Worm (Caenorhabditis elegans): ENCODE data around the gene T22C8.4.

Gene T22C8.4

ce11 chrII:8602337-8602944 lies 20.9 kb downstream of the T22C8.4 start, which contains the start of the genes cpf-1 and rpl-26 (continued):
- TF ChIP-seq elt-2 (tag; optimal IDR thresholded peaks at IDR 0.05) (no peak), nhr-12 (tag; optimal IDR thresholded peaks at IDR 0.05) (no peak), nhr-28 (tag; optimal IDR thresholded peaks at IDR 0.05) (no peak), ceh-63 (GFP tag; optimal IDR thresholded peaks at IDR 0.05) (no peak), nhr-19 (GFP tag; conservative IDR thresholded peaks at IDR 0.05) (peak; percentile 38), ceh-82 (tag; optimal IDR thresholded peaks at IDR 0.05) (peak; percentile 10 to 61 (median 23)), nhr-11 (tag; optimal IDR thresholded peaks at IDR 0.05) (no peak), fkh-8 (tag; optimal IDR thresholded peaks at IDR 0.05) (peak; percentile 32), mep-1 (tag; optimal IDR thresholded peaks at IDR 0.05) (peak; percentile 69), C34B4.2 (tag; optimal IDR thresholded peaks at IDR 0.05) (no peak), tbx-2 (tag; optimal IDR thresholded peaks at IDR 0.05) (no peak), unc-130 (tag; optimal IDR thresholded peaks at IDR 0.05) (peak; percentile 56), irx-1 (tag; optimal IDR thresholded peaks at IDR 0.05) (no peak), lsy-2 (tag; optimal IDR thresholded peaks at IDR 0.05) (peak; percentile 70 to 93), unc-86 (tag; optimal IDR thresholded peaks at IDR 0.05) (peak; percentile 26), ces-1 (GFP tag; optimal IDR thresholded peaks at IDR 0.05) (no peak), lin-14 (GFP tag; optimal IDR thresholded peaks at IDR 0.05) (no peak), ceh-88 (GFP tag; IDR thresholded peaks at IDR 0.05) (no peak), lin-15B (tag; optimal IDR thresholded peaks at IDR 0.05) (peak; percentile 29), rnt-1 (tag; optimal IDR thresholded peaks at IDR 0.05) (peak; percentile 61), nhr-85 (tag) (peak; percentile 48), pag-3 (tag; optimal IDR thresholded peaks at IDR 0.05; ENCODE audit: borderline replicate concordance, insufficient read depth) (no peak), egl-13 (tag; optimal IDR thresholded peaks at IDR 0.05) (no peak), unc-30 (tag; optimal IDR thresholded peaks at IDR 0.05) (no peak), swsn-7 (tag; optimal IDR thresholded peaks at IDR 0.05) (peak; percentile 53), jun-1 (tag; optimal IDR thresholded peaks at IDR 0.05) (peak; percentile 37), snu-23 (GFP tag; optimal IDR thresholded peaks at IDR 0.05) (peak; percentile 69), skn-1 (tag; optimal IDR thresholded peaks at IDR 0.05) (peak; percentile 58), snpc-4 (tag; optimal IDR thresholded peaks at IDR 0.05) (peak; percentile 4), lin-39 (tag; optimal IDR thresholded peaks at IDR 0.05) (no peak), isw-1 (GFP tag; IDR thresholded peaks at IDR 0.05) (peak; percentile 38; the same call in 1 of the 2 replicates), fos-1 (tag; optimal IDR thresholded peaks at IDR 0.05) (peak; percentile 25), ztf-4 (tag; optimal IDR thresholded peaks at IDR 0.05) (no peak), ceh-8 (GFP tag; optimal IDR thresholded peaks at IDR 0.05) (no peak), pqm-1 (tag; optimal IDR thresholded peaks at IDR 0.05) (no peak), nhr-237 (tag; optimal IDR thresholded peaks at IDR 0.05) (no peak), blmp-1 (tag; optimal IDR thresholded peaks at IDR 0.05) (peak; percentile 67), nhr-71 (tag; optimal IDR thresholded peaks at IDR 0.05) (peak; percentile 70), nhr-20 (tag; optimal IDR thresholded peaks at IDR 0.05) (peak; percentile 71), nhr-47 (tag; optimal IDR thresholded peaks at IDR 0.05) (peak; percentile 44), efl-1 (optimal IDR thresholded peaks at IDR 0.05) (peak; percentile 72 to 73), efl-1 (GFP tag; optimal IDR thresholded peaks at IDR 0.05 in 1 of 2) (peak; percentile 73 to 96)

- TF ChIP-seq vab-15 (tag; optimal IDR thresholded peaks at IDR 0.05) = no peak
- no peak for TF ChIP-seq hpl-2 (GFP tag; optimal IDR thresholded peaks at IDR 0.05)
- TF ChIP-seq skn-1 (tag; optimal IDR thresholded peaks at IDR 0.05) = no peak
- TF ChIP-seq lin-15B (tag; optimal IDR thresholded peaks at IDR 0.05) = no peak
- no peak for TF ChIP-seq hlh-4 (tag; optimal IDR thresholded peaks at IDR 0.05)
- TF ChIP-seq zip-4 (GFP tag; optimal IDR thresholded peaks at IDR 0.05) = no peak
- TF ChIP-seq ces-1 (GFP tag; optimal IDR thresholded peaks at IDR 0.05) = no peak
- TF ChIP-seq unc-98 (GFP tag; IDR thresholded peaks at IDR 0.05) = no peak
- TF ChIP-seq aly-2 (tag; optimal IDR thresholded peaks at IDR 0.05) = no peak
- TF ChIP-seq ztf-4 (tag; optimal IDR thresholded peaks at IDR 0.05) = no peak
- TF ChIP-seq nhr-90 (tag; optimal IDR thresholded peaks at IDR 0.05; ENCODE audit: poor library complexity) = no peak
- TF ChIP-seq hlh-17 (GFP tag; optimal IDR thresholded peaks at IDR 0.05; ENCODE audit: borderline replicate concordance) = no peak
- TF ChIP-seq pax-3 (tag; optimal IDR thresholded peaks at IDR 0.05) = no peak
- TF ChIP-seq fkh-10 (GFP tag; optimal IDR thresholded peaks at IDR 0.05) = no peak
- no peak for TF ChIP-seq egl-13 (tag; optimal IDR thresholded peaks at IDR 0.05)
- no peak for TF ChIP-seq snpc-4 (tag; optimal IDR thresholded peaks at IDR 0.05)
- TF ChIP-seq nhr-84 (tag; optimal IDR thresholded peaks at IDR 0.05) = no peak
- no peak for TF ChIP-seq unc-86 (tag; optimal IDR thresholded peaks at IDR 0.05)
- no peak for TF ChIP-seq unc-130 (tag; optimal IDR thresholded peaks at IDR 0.05)
- TF ChIP-seq nhr-85 (tag) = no peak
Observed at ce11 chrII:8600165-8600564, 23.1 kb downstream of the T22C8.4 start, which contains the start of gene pigg-1. Gene pigg-1 (minus strand): TSS chrII:8600265.

Measured in whole organism, L1 larva.